Worm (Caenorhabditis elegans): Measurements from ENCODE around the gene frg-1.
A peak's percentile ranks its signal among the peaks of the same experiment; 100 is the strongest.

Gene frg-1

DNA sequence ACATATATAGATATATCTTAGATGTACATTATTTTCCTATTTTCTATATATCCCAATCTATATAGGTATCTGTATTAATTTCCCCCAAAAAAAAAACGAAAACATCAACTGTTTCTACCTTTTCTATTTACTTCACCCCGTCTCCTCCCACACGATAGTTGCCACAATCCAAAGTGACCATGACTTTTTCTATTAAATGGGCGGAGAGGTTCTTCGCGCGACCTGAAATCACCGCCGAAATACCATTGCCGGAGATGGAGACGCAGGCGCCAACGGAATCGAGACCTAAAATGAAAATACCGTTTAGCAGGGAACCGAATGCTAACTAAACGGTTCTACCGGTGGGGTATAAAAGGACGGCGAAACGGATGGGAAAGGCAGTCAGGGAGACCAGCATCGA is 39.7 kb downstream of the frg-1 start, which contains the start of gene col-98:
Gene col-98, plus strand, starts transcription at position 390 of the 400 bp plus-strand sequence.
- TF ChIP-seq sma-3 (GFP tag; optimal IDR thresholded peaks at IDR 0.05) (peak; percentile 2), nhr-21 (tag; optimal IDR thresholded peaks at IDR 0.05) (peak; percentile 29), dmd-4 (tag; optimal IDR thresholded peaks at IDR 0.05) (no peak)

DNA sequence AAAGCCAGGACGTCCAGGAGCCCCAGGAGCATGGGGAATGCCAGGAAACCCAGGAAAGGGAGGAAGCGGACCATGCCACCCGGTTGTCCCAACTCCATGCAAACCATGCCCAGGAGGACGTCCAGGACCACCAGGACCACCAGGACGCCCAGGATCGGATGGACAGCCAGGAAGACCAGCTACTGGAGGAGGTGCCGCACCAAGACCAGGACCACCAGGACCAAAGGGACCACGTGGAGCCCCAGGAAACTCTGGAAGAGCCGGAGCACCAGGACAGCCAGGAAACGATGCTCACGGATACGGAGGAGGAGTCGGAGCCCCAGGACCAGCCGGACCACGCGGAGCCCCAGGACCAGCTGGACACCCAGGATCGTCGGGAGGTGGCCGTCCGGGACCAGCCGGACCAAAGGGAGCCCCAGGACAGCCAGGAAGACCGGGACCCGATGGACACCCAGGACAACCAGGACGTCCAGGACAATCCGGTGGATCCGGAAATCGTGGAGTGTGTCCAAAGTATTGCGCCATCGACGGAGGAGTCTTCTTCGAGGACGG is 40.7 kb downstream of the frg-1 start:
- TF ChIP-seq nhr-25 (tag; optimal IDR thresholded peaks at IDR 0.05) (no peak), nhr-21 (tag; optimal IDR thresholded peaks at IDR 0.05) (no peak), peb-1 (tag; optimal IDR thresholded peaks at IDR 0.05) (no peak), C34F6.9 (tag; optimal IDR thresholded peaks at IDR 0.05) (no peak), unc-62 (GFP tag; optimal IDR thresholded peaks at IDR 0.05) (no peak), nhr-6 (tag; optimal IDR thresholded peaks at IDR 0.05) (no peak), sma-3 (GFP tag; optimal IDR thresholded peaks at IDR 0.05) (no peak), mbf-1 (tag; optimal IDR thresholded peaks at IDR 0.05) (no peak), ztf-1 (GFP tag; conservative IDR thresholded peaks at IDR 0.05) (no peak), aly-2 (tag; optimal IDR thresholded peaks at IDR 0.05) (no peak), lin-11 (tag; optimal IDR thresholded peaks at IDR 0.05) (no peak), elt-3 (tag; optimal IDR thresholded peaks at IDR 0.05) (no peak), lsy-2 (tag; optimal IDR thresholded peaks at IDR 0.05) (no peak), lin-39 (tag; optimal IDR thresholded peaks at IDR 0.05) (no peak), crh-2 (tag; optimal IDR thresholded peaks at IDR 0.05) (no peak), sma-9 (GFP tag; optimal IDR thresholded peaks at IDR 0.05) (no peak), sma-9 (tag; optimal IDR thresholded peaks at IDR 0.05) (no peak)

ce11 chrIII:13020741-13021140 is 41.8 kb downstream of the frg-1 start, which contains the start of gene cyp-13A11:
Gene cyp-13A11 (plus strand): TSS chrIII:13021006.
- TF ChIP-seq elt-3 (tag; optimal IDR thresholded peaks at IDR 0.05), result no peak
- TF ChIP-seq nhr-11 (tag; optimal IDR thresholded peaks at IDR 0.05), result no peak
- no peak for TF ChIP-seq mbf-1 (tag; optimal IDR thresholded peaks at IDR 0.05)
- TF ChIP-seq snpc-4 (tag; optimal IDR thresholded peaks at IDR 0.05), result no peak
- TF ChIP-seq ztf-11 (tag; optimal IDR thresholded peaks at IDR 0.05), result no peak
- no peak for TF ChIP-seq alr-1 (tag; optimal IDR thresholded peaks at IDR 0.05)
- no peak for TF ChIP-seq fos-1 (tag; optimal IDR thresholded peaks at IDR 0.05)
- TF ChIP-seq Y55F3AM.14 (GFP tag; optimal IDR thresholded peaks at IDR 0.05), result no peak
- no peak for TF ChIP-seq ZK546.5 (tag; optimal IDR thresholded peaks at IDR 0.05)
- TF ChIP-seq lin-39 (tag; optimal IDR thresholded peaks at IDR 0.05), result no peak
- TF ChIP-seq sma-9 (GFP tag; optimal IDR thresholded peaks at IDR 0.05), result no peak
- TF ChIP-seq sma-9 (tag; optimal IDR thresholded peaks at IDR 0.05), result no peak
- TF ChIP-seq mdl-1 (tag; optimal IDR thresholded peaks at IDR 0.05), result no peak
- TF ChIP-seq unc-39 (tag; optimal IDR thresholded peaks at IDR 0.05), result no peak
- TF ChIP-seq F13H6.1 (tag; optimal IDR thresholded peaks at IDR 0.05), result no peak
- TF ChIP-seq nhr-23 (tag; optimal IDR thresholded peaks at IDR 0.05), result no peak

- TF ChIP-seq gmeb-1 (tag; optimal IDR thresholded peaks at IDR 0.05) (no peak), fos-1 (tag; optimal IDR thresholded peaks at IDR 0.05) (peak; percentile 64), sma-9 (GFP tag; optimal IDR thresholded peaks at IDR 0.05) (peak; percentile 4), sma-9 (tag; optimal IDR thresholded peaks at IDR 0.05) (no peak)
Measured at ce11 chrIII:13024281-13024680, 45.3 kb downstream of the frg-1 start, which contains the start of gene cyp-13A12. Gene cyp-13A12 (plus strand): TSS chrIII:13024547.

- TF ChIP-seq ama-1 (optimal IDR thresholded peaks at IDR 0.05) (no peak), alr-1 (tag; optimal IDR thresholded peaks at IDR 0.05) (no peak), R02D3.7 (tag; optimal IDR thresholded peaks at IDR 0.05) (no peak), dmd-4 (tag; optimal IDR thresholded peaks at IDR 0.05) (no peak), elt-1 (tag; optimal IDR thresholded peaks at IDR 0.05) (no peak), nhr-129 (tag; optimal IDR thresholded peaks at IDR 0.05) (no peak), unc-55 (GFP tag; optimal IDR thresholded peaks at IDR 0.05) (no peak), lsy-2 (tag; optimal IDR thresholded peaks at IDR 0.05) (no peak), sem-4 (tag; optimal IDR thresholded peaks at IDR 0.05) (no peak), egl-27 (tag; optimal IDR thresholded peaks at IDR 0.05) (no peak), unc-62 (GFP tag; optimal IDR thresholded peaks at IDR 0.05) (no peak), nhr-77 (tag; optimal IDR thresholded peaks at IDR 0.05) (no peak), unc-39 (tag; optimal IDR thresholded peaks at IDR 0.05) (no peak), lin-11 (tag; optimal IDR thresholded peaks at IDR 0.05) (no peak), ztf-11 (tag; optimal IDR thresholded peaks at IDR 0.05) (no peak), ztf-4 (tag; optimal IDR thresholded peaks at IDR 0.05) (no peak), elt-3 (tag; optimal IDR thresholded peaks at IDR 0.05) (no peak)
Measured at ce11 chrIII:13027949-13028348, 49.0 kb downstream of the frg-1 start.
